Fruit fly (Drosophila melanogaster) whole organism, adult: ENCODE data around the gene Diap1.

ENCODE experiments used
- CG11617 ChIP-seq: fragments of 200-800 bp; sonication (Bioruptor generic); optimal IDR thresholded peaks from 2 replicates; lab custom pipeline; 2017; ENCODE audit warnings: mild to moderate bottlenecking, missing biosample characterization, missing genetic modification reagents, missing genetic modification characterization
- CG12768 ChIP-seq: fragments of 200-800 bp; sonication (Bioruptor generic); optimal IDR thresholded peaks from 2 replicates; lab custom pipeline; 2017; ENCODE audit warnings: missing biosample characterization, missing genetic modification characterization, mild to moderate bottlenecking, moderate library complexity, missing genetic modification reagents
- CG33017 ChIP-seq: fragments of 200-800 bp; sonication (Bioruptor generic); optimal IDR thresholded peaks from 2 replicates; lab custom pipeline; 2018; ENCODE audit warnings: missing biosample characterization, mild to moderate bottlenecking, missing genetic modification characterization, moderate library complexity
- CG5204 ChIP-seq: fragments of 200-800 bp; sonication (Bioruptor generic); optimal IDR thresholded peaks from 2 replicates; lab custom pipeline; 2016; ENCODE audit warnings: missing biosample characterization, missing genetic modification characterization
- CG7045 ChIP-seq: fragments of 200-800 bp; sonication (Bioruptor generic); optimal IDR thresholded peaks from 2 replicates; lab custom pipeline; 2017; ENCODE audit warnings: missing biosample characterization, mild to moderate bottlenecking, missing genetic modification characterization
- CG7101 ChIP-seq: fragments of 200-800 bp; sonication (Bioruptor generic); optimal IDR thresholded peaks from 2 replicates; lab custom pipeline; 2018; ENCODE audit warnings: missing biosample characterization, mild to moderate bottlenecking, missing genetic modification characterization, moderate library complexity
- Clk ChIP-seq: fragments of 200-800 bp; sonication (Bioruptor generic); optimal IDR thresholded peaks from 2 replicates; lab custom pipeline; 2017; ENCODE audit warnings: missing biosample characterization, missing genetic modification characterization
- Crg-1 ChIP-seq: fragments of 200-800 bp; sonication (Bioruptor generic); optimal IDR thresholded peaks from 2 replicates; lab custom pipeline; 2016; ENCODE audit warnings: missing biosample characterization, missing genetic modification characterization
- Hr96 ChIP-seq: fragments of 200-800 bp; sonication (Bioruptor generic); optimal IDR thresholded peaks from 2 replicates; lab custom pipeline; 2016; ENCODE audit warnings: missing biosample characterization, missing genetic modification characterization
- bab1 ChIP-seq: fragments of 200-800 bp; sonication (Bioruptor generic); optimal IDR thresholded peaks from 3 replicates; lab custom pipeline; 2019; ENCODE audit warnings: missing biosample characterization, mild to moderate bottlenecking, missing genetic modification characterization, moderate library complexity
- cic ChIP-seq: fragments of 200-800 bp; sonication (Bioruptor generic); optimal IDR thresholded peaks from 2 replicates; lab custom pipeline; 2017; ENCODE audit warnings: missing biosample characterization, mild to moderate bottlenecking, missing genetic modification characterization, moderate library complexity
- cnc ChIP-seq, 2 experiments: fragments of >200 bp; optimal IDR thresholded peaks; 2 replicates each; lab custom pipeline; 2017
- kay ChIP-seq: fragments of 200-800 bp; sonication (Bioruptor generic); peaks from one replicate; lab custom pipeline; 2016; ENCODE audit warnings: missing biosample characterization, missing genetic modification characterization, borderline replicate concordance
- ovo ChIP-seq: fragments of 200-800 bp; sonication (Bioruptor generic); optimal IDR thresholded peaks from 2 replicates; lab custom pipeline; 2016; ENCODE audit warnings: missing biosample characterization, missing genetic modification characterization

DNA sequence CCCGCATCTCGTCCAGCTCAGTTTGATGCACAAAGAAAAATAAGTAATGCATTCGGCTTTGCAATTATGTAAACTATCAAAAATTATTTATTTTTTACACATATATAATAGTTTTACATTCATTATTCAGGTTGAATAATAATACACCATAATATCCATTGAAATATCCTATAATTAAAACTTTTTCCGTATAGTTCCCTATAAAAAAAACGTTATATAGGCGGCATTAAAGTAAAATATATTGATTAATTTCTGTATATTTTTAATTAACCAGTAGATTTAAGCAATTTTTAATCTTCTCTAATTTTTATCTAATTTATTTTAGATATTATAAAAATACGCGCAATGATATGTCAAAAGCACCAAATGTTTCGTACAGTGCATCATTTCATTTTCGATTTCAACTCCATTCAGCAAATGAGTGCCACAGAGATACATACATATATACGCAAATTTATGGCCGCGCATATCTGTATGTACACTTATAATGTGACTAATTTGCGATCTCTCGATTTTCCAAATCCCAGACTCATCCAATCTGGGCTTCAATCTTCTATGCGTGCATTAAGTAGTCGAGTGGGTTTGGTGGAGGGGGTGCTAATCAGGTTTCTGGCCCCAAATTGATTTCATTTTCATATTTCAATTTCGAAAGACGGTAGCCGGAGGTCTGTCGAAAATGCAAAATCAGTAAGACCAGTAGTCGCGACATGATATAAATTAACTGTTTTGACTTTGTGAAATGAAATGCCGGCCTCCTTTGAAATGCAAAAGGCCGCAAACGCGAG, 37.4 kb downstream of the Diap1 start:
- TF ChIP-seq ovo (no peak), CG33017 (tag; lab: Kevin White, UChicago) (no peak), CG11617 (GFP tag; lab: Kevin White, UChicago) (no peak), kay (GFP tag; lab: Kevin White, UChicago) (no peak), Hr96 (GFP tag; lab: Kevin White, UChicago) (no peak), cic (no peak), CG5204 (no peak), CG7045 (GFP tag; lab: Kevin White, UChicago) (no peak), cnc (optimal IDR thresholded peaks at IDR 0.05; lab: Kevin White, UChicago) (no peak), Clk (GFP tag; lab: Kevin White, UChicago) (no peak), Crg-1 (GFP tag; lab: Kevin White, UChicago) (no peak), CG7101 (tag; lab: Kevin White, UChicago) (no peak), bab1 (GFP tag; lab: Kevin White, UChicago) (no peak), CG12768 (GFP tag; lab: Kevin White, UChicago) (no peak)
